Fruit fly (Drosophila melanogaster): ENCODE measurements around the gene Wdr24.

Wdr24 gene

DNA sequence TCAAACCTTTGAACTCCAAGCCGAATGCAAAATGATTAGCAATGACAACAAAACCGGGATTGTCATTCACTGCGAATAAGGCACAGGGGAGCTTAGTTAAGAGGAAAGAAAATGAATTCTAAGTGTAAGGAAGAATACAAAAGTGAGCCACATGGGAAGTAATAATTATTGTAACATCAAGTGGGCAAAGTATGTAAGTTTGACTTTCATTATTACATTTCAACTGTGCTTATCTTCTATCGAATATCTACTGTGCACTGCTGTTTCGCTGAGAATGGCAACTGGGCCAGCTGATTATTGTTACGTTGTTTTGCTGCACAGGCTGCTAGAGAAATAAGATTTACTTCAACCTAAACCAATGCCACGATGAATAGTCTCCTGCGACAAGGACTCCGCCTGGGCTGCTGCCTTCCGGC, 8.2 kb downstream of the Wdr24 start, which contains the start of the genes CG7601 and CIA30 (continued):
- TF ChIP-seq Optix (GFP tag; IDR thresholded peaks at IDR 0.05) (peak; percentile 100), CG7963 (GFP tag; IDR thresholded peaks at IDR 0.05; ENCODE audit: partially characterized antibody) (no peak), CG10147 (GFP tag; optimal IDR thresholded peaks at IDR 0.05) (peak; percentile 99), nmo (GFP tag; optimal IDR thresholded peaks at IDR 0.05) (peak; percentile 99), Ptx1 (GFP tag; IDR thresholded peaks at IDR 0.05) (peak; percentile 100), CG12942 (GFP tag; optimal IDR thresholded peaks at IDR 0.05) (peak; percentile 98), corto (GFP tag; optimal IDR thresholded peaks at IDR 0.05) (peak; percentile 88), Doc3 (GFP tag; IDR thresholded peaks at IDR 0.05; ENCODE audit: partially characterized antibody) (no peak), sqz (GFP tag; optimal IDR thresholded peaks at IDR 0.05) (no peak), Stat92E (GFP tag; optimal IDR thresholded peaks at IDR 0.05) (peak in 1 of 3 experiments; percentile 91), yki (optimal IDR thresholded peaks at IDR 0.05) (no peak), CkIIα-i1 (GFP tag; IDR thresholded peaks at IDR 0.05) (peak; percentile 100), toy (GFP tag; IDR thresholded peaks at IDR 0.05) (peak; percentile 99), phol (tag; optimal IDR thresholded peaks at IDR 0.05) (peak; percentile 98), prd (optimal IDR thresholded peaks at IDR 0.05) (no peak), prd (GFP tag; IDR thresholded peaks at IDR 0.05) (peak; percentile 100), dan (GFP tag; IDR thresholded peaks at IDR 0.05) (peak; percentile 100), Elba2 (GFP tag; optimal IDR thresholded peaks at IDR 0.05) (peak; percentile 70), twi (tag; optimal IDR thresholded peaks at IDR 0.05) (no peak), tna (GFP tag; IDR thresholded peaks at IDR 0.05; ENCODE audit: partially characterized antibody) (no peak), CG3407 (GFP tag; optimal IDR thresholded peaks at IDR 0.05) (peak; percentile 93), Rfx (GFP tag; IDR thresholded peaks at IDR 0.05) (peak; percentile 100), CG7839 (tag; optimal IDR thresholded peaks at IDR 0.05) (peak; percentile 99), CG43689 (GFP tag; IDR thresholded peaks at IDR 0.05) (peak; percentile 100), danr (GFP tag; IDR thresholded peaks at IDR 0.05) (peak; percentile 100), Deaf1 (tag; optimal IDR thresholded peaks at IDR 0.05) (no peak), CG1647 (GFP tag; optimal IDR thresholded peaks at IDR 0.05) (peak; percentile 99), CG5245 (GFP tag; optimal IDR thresholded peaks at IDR 0.05) (peak; percentile 99), CG4820 (GFP tag; optimal IDR thresholded peaks at IDR 0.05) (peak; percentile 98), ci (GFP tag; IDR thresholded peaks at IDR 0.05) (peak; percentile 100), sima (GFP tag; optimal IDR thresholded peaks at IDR 0.05) (peak; percentile 97), CG9817 (tag; optimal IDR thresholded peaks at IDR 0.05) (peak; percentile 99), CG9727 (GFP tag; optimal IDR thresholded peaks at IDR 0.05) (peak; percentile 98), gt (GFP tag; IDR thresholded peaks at IDR 0.05) (peak; percentile 100), CG10274 (GFP tag; optimal IDR thresholded peaks at IDR 0.05) (peak; percentile 92), CG12071 (GFP tag; optimal IDR thresholded peaks at IDR 0.05) (peak; percentile 98), CG14860 (GFP tag; IDR thresholded peaks at IDR 0.05; ENCODE audit: partially characterized antibody) (no peak), ssp (GFP tag; IDR thresholded peaks at IDR 0.05) (peak; percentile 98), CG7357 (GFP tag; IDR thresholded peaks at IDR 0.05) (peak; percentile 99), CG16813 (GFP tag; IDR thresholded peaks at IDR 0.05; ENCODE audit: partially characterized antibody) (0 out of 3 replicates have a peak, but pooled peaks have one; percentile 32), peb (GFP tag; IDR thresholded peaks at IDR 0.05) (peak; percentile 100), C15 (GFP tag; IDR thresholded peaks at IDR 0.05) (peak; percentile 100), Myb (GFP tag; optimal IDR thresholded peaks at IDR 0.05) (peak; percentile 94), Hr3 (GFP tag; optimal IDR thresholded peaks at IDR 0.05) (peak; percentile 97), crp (GFP tag; optimal IDR thresholded peaks at IDR 0.05) (peak; percentile 85 to 97), jumu (GFP tag; optimal IDR thresholded peaks at IDR 0.05) (peak; percentile 99), CG6813 (GFP tag; optimal IDR thresholded peaks at IDR 0.05) (peak; percentile 98), amos (GFP tag; IDR thresholded peaks at IDR 0.05; ENCODE audit: partially characterized antibody) (no peak; the same call in 1 of the 2 replicates), CG2875 (GFP tag; optimal IDR thresholded peaks at IDR 0.05) (peak; percentile 92), MTF-1 (GFP tag; optimal IDR thresholded peaks at IDR 0.05; ENCODE audit: borderline replicate concordance) (peak; percentile 95), Drgx (GFP tag; IDR thresholded peaks at IDR 0.05) (peak; percentile 100)
